Worm (Caenorhabditis elegans) whole organism, young adult: ENCODE measurements around the gene mes-4.

ENCODE experiments used
- B0336.3 ChIP-seq: fragments of 200-800 bp; sonication (Bioruptor generic); IDR thresholded peaks from 2 replicates; pipeline ENCODE4 v1.3.6; 2022; ENCODE audit warnings: missing genetic modification characterization, missing compliant biosample characterization
- F57A8.1 ChIP-seq: fragments of 200-800 bp; sonication (Bioruptor generic); optimal IDR thresholded peaks from 2 replicates; lab custom pipeline; 2018; ENCODE audit warnings: mild to moderate bottlenecking, missing genetic modification characterization, moderate library complexity, missing compliant biosample characterization
- K11D2.4 ChIP-seq: fragments of 200-800 bp; sonication (Bioruptor generic); IDR thresholded peaks from 2 replicates; pipeline ENCODE4 v1.3.6; 2022; ENCODE audit warnings: missing genetic modification reagents, missing genetic modification characterization, missing compliant biosample characterization
- K12H6.12 ChIP-seq: fragments of 200-800 bp; sonication (Bioruptor generic); optimal IDR thresholded peaks from 2 replicates; lab custom pipeline; 2018; ENCODE audit warnings: mild to moderate bottlenecking, missing genetic modification characterization, missing compliant biosample characterization
- T07F8.4 ChIP-seq: sonication (generic microtip); optimal IDR thresholded peaks from 2 replicates; lab custom pipeline; 2016; ENCODE audit warnings: mild to moderate bottlenecking, missing genetic modification characterization, moderate library complexity, missing compliant biosample characterization
- T26A5.8 ChIP-seq: sonication (generic microtip); optimal IDR thresholded peaks from 2 replicates; lab custom pipeline; 2016; ENCODE audit warnings: missing genetic modification characterization, missing compliant biosample characterization
- Y56A3A.18 ChIP-seq: fragments of 200-800 bp; sonication (Bioruptor generic); IDR thresholded peaks from 2 replicates; pipeline ENCODE4 v1.3.6; 2022; ENCODE audit warnings: missing genetic modification reagents, missing genetic modification characterization, missing compliant biosample characterization
- aptf-2 ChIP-seq: fragments of 200-800 bp; sonication (Bioruptor generic); conservative IDR thresholded peaks from 2 replicates; pipeline ENCODE4 v1.3.6; 2022; ENCODE audit warnings: missing genetic modification reagents, missing genetic modification characterization, missing compliant biosample characterization
- aptf-3 ChIP-seq: fragments of 200-800 bp; sonication (Bioruptor generic); IDR thresholded peaks from 2 replicates; pipeline ENCODE4 v1.3.6; 2022; ENCODE audit warnings: missing genetic modification characterization, missing compliant biosample characterization
- attf-6 ChIP-seq: fragments of 200-800 bp; sonication (Bioruptor generic); IDR thresholded peaks from 2 replicates; pipeline ENCODE4 v1.3.6; 2022; ENCODE audit warnings: missing genetic modification reagents, missing genetic modification characterization, missing compliant biosample characterization
- chd-7 ChIP-seq: sonication (generic microtip); optimal IDR thresholded peaks from 2 replicates; lab custom pipeline; 2016; ENCODE audit warnings: mild to moderate bottlenecking, missing genetic modification characterization, moderate library complexity, missing compliant biosample characterization
- dpl-1 ChIP-seq: fragments of 150-350 bp; optimal IDR thresholded peaks from 2 replicates; lab custom pipeline; 2014; ENCODE audit warnings: missing biosample characterization, missing genetic modification reagents, missing genetic modification characterization
- egrh-3 ChIP-seq: fragments of 200-800 bp; sonication (Bioruptor generic); IDR thresholded peaks from 2 replicates; pipeline ENCODE4 v1.3.6; 2022; ENCODE audit warnings: missing genetic modification reagents, missing genetic modification characterization, missing compliant biosample characterization
- ets-4 ChIP-seq: fragments of 200-800 bp; sonication (Bioruptor generic); optimal IDR thresholded peaks from 2 replicates; lab custom pipeline; 2018; ENCODE audit warnings: mild to moderate bottlenecking, missing genetic modification characterization, missing compliant biosample characterization
- him-1 ChIP-seq: sonication (generic microtip); optimal IDR thresholded peaks from 2 replicates; lab custom pipeline; 2016; ENCODE audit warnings: missing genotype, missing genetic modification reagents, missing genetic modification characterization, missing compliant biosample characterization
- hlh-26 ChIP-seq: fragments of 200-800 bp; sonication (Bioruptor generic); conservative IDR thresholded peaks from 2 replicates; pipeline ENCODE4 v1.3.6; 2022; ENCODE audit warnings: missing genetic modification reagents, missing genetic modification characterization, missing compliant biosample characterization
- lsl-1 ChIP-seq: fragments of 200-800 bp; sonication (Bioruptor generic); optimal IDR thresholded peaks from 2 replicates; lab custom pipeline; 2018; ENCODE audit warnings: mild to moderate bottlenecking, missing genetic modification characterization, moderate library complexity, missing compliant biosample characterization
- lsy-27 ChIP-seq: sonication (generic microtip); optimal IDR thresholded peaks from 2 replicates; lab custom pipeline; 2017; ENCODE audit warnings: missing genetic modification characterization, mild to moderate bottlenecking, missing compliant biosample characterization, antibody characterized with exemption, missing genotype, borderline replicate concordance; ENCODE audit not compliant: insufficient read depth
- mes-4 ChIP-seq: sonication (generic microtip); optimal IDR thresholded peaks from 2 replicates; lab custom pipeline; 2016; ENCODE audit warnings: missing genotype, missing genetic modification characterization, missing compliant biosample characterization
- nfya-2 ChIP-seq: fragments of 200-800 bp; sonication (Bioruptor generic); IDR thresholded peaks from 2 replicates; pipeline ENCODE4 v1.3.6; 2022; ENCODE audit warnings: missing genetic modification reagents, missing genetic modification characterization, missing compliant biosample characterization
- nfyb-1 ChIP-seq: fragments of 200-800 bp; sonication (Bioruptor generic); IDR thresholded peaks from 2 replicates; pipeline ENCODE4 v1.3.6; 2022; ENCODE audit warnings: missing genetic modification reagents, missing genetic modification characterization, missing compliant biosample characterization
- nhr-27 ChIP-seq: fragments of 200-800 bp; sonication (Bioruptor generic); optimal IDR thresholded peaks from 2 replicates; lab custom pipeline; 2018; ENCODE audit warnings: mild to moderate bottlenecking, missing genetic modification characterization, moderate library complexity, missing compliant biosample characterization
- nhr-80 ChIP-seq: sonication (generic microtip); optimal IDR thresholded peaks from 2 replicates; lab custom pipeline; 2016; ENCODE audit warnings: missing genetic modification characterization, missing compliant biosample characterization
- pbrm-1 ChIP-seq: fragments of 200-800 bp; sonication (Bioruptor generic); IDR thresholded peaks from 2 replicates; pipeline ENCODE4 v1.3.6; 2022; ENCODE audit warnings: missing genetic modification reagents, missing genetic modification characterization, missing compliant biosample characterization
- pha-4 ChIP-seq: fragments of 150-350 bp; sonication (generic microtip); optimal IDR thresholded peaks from 2 replicates; lab custom pipeline; 2014; ENCODE audit warnings: missing biosample characterization, missing genetic modification reagents, missing genetic modification characterization
- rcor-1 ChIP-seq: fragments of 200-800 bp; sonication (Bioruptor generic); IDR thresholded peaks from 2 replicates; pipeline ENCODE4 v1.3.6; 2022; ENCODE audit warnings: missing genetic modification reagents, missing genetic modification characterization, missing compliant biosample characterization
- sea-2 ChIP-seq: fragments of 200-800 bp; sonication (Bioruptor generic); IDR thresholded peaks from 2 replicates; pipeline ENCODE4 v1.3.6; 2022; ENCODE audit warnings: missing genetic modification characterization, missing compliant biosample characterization
- snpc-1.1 ChIP-seq: sonication (generic microtip); optimal IDR thresholded peaks from 2 replicates; lab custom pipeline; 2017; ENCODE audit warnings: missing genetic modification characterization, mild to moderate bottlenecking, missing compliant biosample characterization, antibody characterized with exemption, moderate library complexity, missing genotype, missing genetic modification reagents; ENCODE audit not compliant: insufficient read depth
- snpc-3.4 ChIP-seq: sonication (generic microtip); optimal IDR thresholded peaks from 2 replicates; lab custom pipeline; 2017; ENCODE audit warnings: missing genetic modification characterization, mild to moderate bottlenecking, missing compliant biosample characterization, antibody characterized with exemption, moderate library complexity, missing genotype, missing genetic modification reagents
- somi-1 ChIP-seq: fragments of 200-800 bp; sonication (Bioruptor generic); optimal IDR thresholded peaks from 2 replicates; lab custom pipeline; 2018; ENCODE audit warnings: mild to moderate bottlenecking, missing genetic modification characterization, missing compliant biosample characterization
- sptf-2 ChIP-seq: fragments of 200-800 bp; sonication (Bioruptor generic); optimal IDR thresholded peaks from 2 replicates; lab custom pipeline; 2018; ENCODE audit warnings: mild to moderate bottlenecking, missing genetic modification characterization, missing compliant biosample characterization
- unc-130 ChIP-seq: sonication (generic microtip); optimal IDR thresholded peaks from 2 replicates; lab custom pipeline; 2016; ENCODE audit warnings: missing genetic modification reagents, missing genetic modification characterization, missing compliant biosample characterization
- xnd-1 ChIP-seq: sonication (generic microtip); optimal IDR thresholded peaks from 2 replicates; lab custom pipeline; 2016; ENCODE audit warnings: missing genotype, missing genetic modification reagents, missing genetic modification characterization, missing compliant biosample characterization
- zim-3 ChIP-seq: sonication (generic microtip); optimal IDR thresholded peaks from 2 replicates; lab custom pipeline; 2017; ENCODE audit warnings: mild to moderate bottlenecking, missing genetic modification characterization, moderate library complexity, missing compliant biosample characterization
- ztf-22 ChIP-seq: fragments of 200-800 bp; sonication (Bioruptor generic); optimal IDR thresholded peaks from 2 replicates; lab custom pipeline; 2018; ENCODE audit warnings: mild to moderate bottlenecking, missing genetic modification characterization, moderate library complexity, missing compliant biosample characterization
- ztf-25 ChIP-seq: fragments of 200-800 bp; sonication (Bioruptor generic); IDR thresholded peaks from 2 replicates; pipeline ENCODE4 v1.3.6; 2022; ENCODE audit warnings: missing genetic modification reagents, missing genetic modification characterization, missing compliant biosample characterization
- ztf-28 ChIP-seq: fragments of 200-800 bp; sonication (Bioruptor generic); IDR thresholded peaks from 2 replicates; pipeline ENCODE4 v1.3.6; 2022; ENCODE audit warnings: missing genetic modification reagents, missing genetic modification characterization, missing compliant biosample characterization

Gene mes-4

ce11 chrV:13416076-13416475 lies 21.3 kb downstream of the mes-4 start:
- no peak for TF ChIP-seq lsy-27 (tag; lab: Kevin White, UChicago)
- no peak for TF ChIP-seq chd-7 (tag; lab: Kevin White, UChicago)

- TF ChIP-seq snpc-1.1 (tag; lab: Kevin White, UChicago) (no peak), rcor-1 (no peak), egrh-3 (GFP tag; lab: Robert Waterston, UW) (peak; percentile 98), mes-4 (tag; lab: Kevin White, UChicago) (peak; percentile 53), zim-3 (tag; lab: Kevin White, UChicago) (peak; percentile 30), ztf-28 (0 out of 2 replicates have a peak, but pooled peaks have one; percentile 26), hlh-26 (GFP tag; lab: Robert Waterston, UW) (0 out of 2 replicates have a peak, but pooled peaks have one; percentile 42), aptf-3 (GFP tag; lab: Robert Waterston, UW) (0 out of 2 replicates have a peak, but pooled peaks have one; percentile 45), somi-1 (GFP tag; lab: Kevin White, UChicago) (peak; percentile 38), snpc-3.4 (tag; lab: Kevin White, UChicago) (no peak), ztf-25 (GFP tag; lab: Robert Waterston, UW) (no peak), nfyb-1 (GFP tag; lab: Robert Waterston, UW) (0 out of 2 replicates have a peak, but pooled peaks have one; percentile 48), sptf-2 (GFP tag; lab: Kevin White, UChicago) (no peak), K12H6.12 (no peak)
- TF ChIP-seq, all 124 proteins: peak for 8
Observed at ce11 chrV:13415462-13415861, 21.9 kb downstream of the mes-4 start.

ce11 chrV:13414585-13414984 lies 22.8 kb downstream of the mes-4 start, which contains the start of gene cut-2:
Gene cut-2 (plus strand): TSS chrV:13414949.
- no peak for TF ChIP-seq ztf-22 (GFP tag; lab: Kevin White, UChicago)
- no peak for TF ChIP-seq xnd-1 (tag; lab: Kevin White, UChicago)
- no peak for TF ChIP-seq F57A8.1 (GFP tag; lab: Kevin White, UChicago)
- no peak for TF ChIP-seq B0336.3 (GFP tag; lab: Robert Waterston, UW)
- TF ChIP-seq mes-4 (tag; lab: Kevin White, UChicago), result no peak
- TF ChIP-seq Y56A3A.18 (GFP tag; lab: Robert Waterston, UW), result no peak
- no peak for TF ChIP-seq unc-130 (GFP tag; lab: Kevin White, UChicago)
- no peak for TF ChIP-seq pbrm-1 (GFP tag; lab: Robert Waterston, UW)

ce11 chrV:13413301-13413700 lies 24.0 kb downstream of the mes-4 start:
- no peak for TF ChIP-seq dpl-1
- no peak for TF ChIP-seq nhr-80
- no peak for TF ChIP-seq ets-4 (GFP tag; lab: Kevin White, UChicago)
- no peak for TF ChIP-seq pha-4 (tag; lab: Kevin White, UChicago)
- TF ChIP-seq K12H6.12, result no peak
- no peak for TF ChIP-seq T26A5.8 (tag; lab: Kevin White, UChicago)
- TF ChIP-seq lsl-1, result no peak
- no peak for TF ChIP-seq nhr-27 (tag; lab: Kevin White, UChicago)
- TF ChIP-seq sea-2 (GFP tag; lab: Robert Waterston, UW), result no peak
- TF ChIP-seq attf-6 (GFP tag; lab: Robert Waterston, UW), result no peak
- no peak for TF ChIP-seq Y56A3A.18 (GFP tag; lab: Robert Waterston, UW)
- no peak for TF ChIP-seq T07F8.4 (tag; lab: Kevin White, UChicago)
- no peak for TF ChIP-seq him-1 (tag; lab: Kevin White, UChicago)
- TF ChIP-seq K11D2.4 (GFP tag; lab: Robert Waterston, UW), result no peak
- no peak for TF ChIP-seq aptf-2 (GFP tag; lab: Robert Waterston, UW)
- TF ChIP-seq nfya-2, result no peak
